Fruit fly (Drosophila melanogaster): ENCODE results near the gene bchs.
A peak's percentile ranks its signal among the peaks of the same experiment; 100 is the strongest.

The bchs gene

dm6 chr2L:5923603-5924138 is 16.7 kb downstream of the bchs start, which contains the start of gene CG9016 (continued):
- TF ChIP-seq dimm (GFP tag; IDR thresholded peaks at IDR 0.05) = no peak
- TF ChIP-seq dati (GFP tag; IDR thresholded peaks at IDR 0.05) = no peak
- no peak for TF ChIP-seq ERR (GFP tag; optimal IDR thresholded peaks at IDR 0.05)
- TF ChIP-seq crol (GFP tag; IDR thresholded peaks at IDR 0.05) = peak; percentile 89
- TF ChIP-seq CoRest (tag; optimal IDR thresholded peaks at IDR 0.05) = no peak
- no peak for TF ChIP-seq pzg (GFP tag; optimal IDR thresholded peaks at IDR 0.05)
- TF ChIP-seq CG7987 (GFP tag; optimal IDR thresholded peaks at IDR 0.05) = no peak
- TF ChIP-seq grau (tag; optimal IDR thresholded peaks at IDR 0.05) = no peak
- TF ChIP-seq CG4328 (GFP tag; optimal IDR thresholded peaks at IDR 0.05) = no peak
- no peak for TF ChIP-seq CG14014 (GFP tag; IDR thresholded peaks at IDR 0.05)
- TF ChIP-seq amos (GFP tag; IDR thresholded peaks at IDR 0.05; ENCODE audit: partially characterized antibody) = no peak
- no peak for TF ChIP-seq Doc3 (GFP tag; IDR thresholded peaks at IDR 0.05; ENCODE audit: partially characterized antibody)
- TF ChIP-seq tup (GFP tag; optimal IDR thresholded peaks at IDR 0.05) = no peak
- TF ChIP-seq Camta (GFP tag; optimal IDR thresholded peaks at IDR 0.05) = no peak
- no peak for TF ChIP-seq row (GFP tag; IDR thresholded peaks at IDR 0.05)
- no peak for TF ChIP-seq Nf-YA (GFP tag; IDR thresholded peaks at IDR 0.05)
- no peak for TF ChIP-seq Hr51 (GFP tag; optimal IDR thresholded peaks at IDR 0.05)
- peak; percentile 66 for TF ChIP-seq CG1832 (GFP tag; optimal IDR thresholded peaks at IDR 0.05)
- TF ChIP-seq CG8765 (GFP tag; IDR thresholded peaks at IDR 0.05) = no peak
- TF ChIP-seq ewg (GFP tag; optimal IDR thresholded peaks at IDR 0.05) = peak; percentile 86
- peak in 1 of 2 experiments; percentile 9 for TF ChIP-seq Trl (optimal IDR thresholded peaks at IDR 0.05)
- TF ChIP-seq Trl (GFP tag; optimal IDR thresholded peaks at IDR 0.05) = no peak
- no peak for TF ChIP-seq YL-1 (GFP tag; optimal IDR thresholded peaks at IDR 0.05)
- TF ChIP-seq ase (GFP tag; IDR thresholded peaks at IDR 0.05) = no peak
- no peak for TF ChIP-seq CG9215 (GFP tag; IDR thresholded peaks at IDR 0.05)
- no peak for TF ChIP-seq CG6791 (GFP tag; IDR thresholded peaks at IDR 0.05; ENCODE audit: partially characterized antibody)
- no peak for TF ChIP-seq CG2202 (tag; optimal IDR thresholded peaks at IDR 0.05)
- no peak for TF ChIP-seq CG1603 (tag; optimal IDR thresholded peaks at IDR 0.05)
- TF ChIP-seq CG18011 (GFP tag; optimal IDR thresholded peaks at IDR 0.05) = no peak
- TF ChIP-seq Nf-YB (GFP tag; optimal IDR thresholded peaks at IDR 0.05) = peak; percentile 94
- TF ChIP-seq zen (tag; optimal IDR thresholded peaks at IDR 0.05) = no peak
- no peak for TF ChIP-seq CG8359 (GFP tag; optimal IDR thresholded peaks at IDR 0.05; ENCODE audit: borderline replicate concordance)
- no peak for TF ChIP-seq CG4854 (GFP tag; optimal IDR thresholded peaks at IDR 0.05)
- TF ChIP-seq CG9876 (GFP tag; optimal IDR thresholded peaks at IDR 0.05) = no peak
- TF ChIP-seq tin (GFP tag; optimal IDR thresholded peaks at IDR 0.05) = no peak
- no peak for TF ChIP-seq repo (GFP tag; optimal IDR thresholded peaks at IDR 0.05)
- no peak for TF ChIP-seq Taf1 (GFP tag; IDR thresholded peaks at IDR 0.05)
- no peak for TF ChIP-seq CG11695 (GFP tag; IDR thresholded peaks at IDR 0.05)
- 0 out of 3 replicates have a peak, but pooled peaks have one; percentile 17 for TF ChIP-seq so (GFP tag; IDR thresholded peaks at IDR 0.05)
- TF ChIP-seq Xrp1 (GFP tag; IDR thresholded peaks at IDR 0.05) = no peak
- no peak for TF ChIP-seq eyg (GFP tag; optimal IDR thresholded peaks at IDR 0.05)
- no peak for TF ChIP-seq gcm (GFP tag; optimal IDR thresholded peaks at IDR 0.05)
- TF ChIP-seq CG18599 (GFP tag; optimal IDR thresholded peaks at IDR 0.05) = no peak
- TF ChIP-seq fd64A (GFP tag; optimal IDR thresholded peaks at IDR 0.05) = no peak
- TF ChIP-seq HLH54F (GFP tag; optimal IDR thresholded peaks at IDR 0.05) = no peak
- no peak for TF ChIP-seq CG9727 (GFP tag; optimal IDR thresholded peaks at IDR 0.05)
- TF ChIP-seq pros (GFP tag; optimal IDR thresholded peaks at IDR 0.05) = peak; percentile 27
- no peak for TF ChIP-seq CG15269 (tag; optimal IDR thresholded peaks at IDR 0.05)
- no peak for TF ChIP-seq CG10209 (GFP tag; optimal IDR thresholded peaks at IDR 0.05)
- TF ChIP-seq CG17568 (GFP tag; optimal IDR thresholded peaks at IDR 0.05) = no peak
- no peak for TF ChIP-seq disco-r (GFP tag; optimal IDR thresholded peaks at IDR 0.05)
